Fruit fly (Drosophila melanogaster) whole organism, embryonic: Measurements from ENCODE around the gene Jhbp16.
A peak's percentile ranks its signal among the peaks of the same experiment; 100 is the strongest.

ENCODE experiments used
- Asciz ChIP-seq: fragments of 200-800 bp; sonication (Bioruptor generic); optimal IDR thresholded peaks from 2 replicates; lab custom pipeline; 2017; ENCODE audit warnings: missing biosample characterization, mild to moderate bottlenecking, missing genetic modification characterization, missing genetic modification reagents
- Awh ChIP-seq: fragments of 200-800 bp; sonication (Bioruptor generic); IDR thresholded peaks from 2 replicates; pipeline ENCODE4, ENCODE4 v1.3.6; 2022; ENCODE audit warnings: missing biosample characterization, missing genetic modification characterization
- Bgb ChIP-seq: fragments of 200-800 bp; sonication (Bioruptor generic); IDR thresholded peaks from 2 replicates; pipeline ENCODE4 v1.3.6; 2022; ENCODE audit warnings: missing biosample characterization, missing genetic modification characterization; ENCODE audit not compliant: partially characterized antibody
- CG10321 ChIP-seq: fragments of 200-800 bp; sonication (Bioruptor generic); IDR thresholded peaks from 2 replicates; pipeline ENCODE4 v1.3.6; 2022; ENCODE audit warnings: missing biosample characterization, missing genetic modification characterization
- CG11504 ChIP-seq: fragments of 200-800 bp; sonication (Bioruptor generic); optimal IDR thresholded peaks from 3 replicates; lab custom pipeline; 2019; ENCODE audit warnings: missing biosample characterization, mild to moderate bottlenecking, missing genetic modification characterization, moderate library complexity
- CG14965 ChIP-seq: fragments of 200-800 bp; sonication (Bioruptor generic); optimal IDR thresholded peaks from 2 replicates; lab custom pipeline; 2016; ENCODE audit warnings: missing biosample characterization, missing genetic modification characterization, borderline replicate concordance
- CG15073 ChIP-seq: fragments of 200-800 bp; sonication (Bioruptor generic); optimal IDR thresholded peaks from 2 replicates; lab custom pipeline; 2016; ENCODE audit warnings: missing biosample characterization, missing genetic modification characterization
- CG17186 ChIP-seq: fragments of 200-800 bp; sonication (Bioruptor generic); optimal IDR thresholded peaks from 3 replicates; lab custom pipeline; 2017; ENCODE audit warnings: missing biosample characterization, missing genetic modification reagents, missing genetic modification characterization
- CG17361 ChIP-seq: fragments of 200-800 bp; sonication (Bioruptor generic); IDR thresholded peaks from 3 replicates; pipeline ENCODE4 v1.3.6; 2022; ENCODE audit warnings: missing biosample characterization, missing genetic modification characterization
- CG1792 ChIP-seq: fragments of 200-800 bp; sonication (Bioruptor generic); optimal IDR thresholded peaks from 2 replicates; lab custom pipeline; 2016; ENCODE audit warnings: missing biosample characterization, missing genetic modification characterization
- CG18011 ChIP-seq: fragments of 200-800 bp; sonication (Bioruptor generic); optimal IDR thresholded peaks from 2 replicates; lab custom pipeline; 2017; ENCODE audit warnings: missing biosample characterization, missing genetic modification characterization, mild to moderate bottlenecking, moderate library complexity, missing genotype
- CG2202 ChIP-seq: fragments of 200-800 bp; sonication (Bioruptor generic); optimal IDR thresholded peaks from 2 replicates; lab custom pipeline; 2018; ENCODE audit warnings: missing biosample characterization, mild to moderate bottlenecking, missing genetic modification characterization
- CG2889 ChIP-seq: fragments of 200-800 bp; sonication (Bioruptor generic); IDR thresholded peaks from 3 replicates; pipeline ENCODE4 v1.3.6; 2022; ENCODE audit warnings: missing biosample characterization, missing genetic modification characterization
- CG30403 ChIP-seq: fragments of 200-800 bp; sonication (Bioruptor generic); optimal IDR thresholded peaks from 3 replicates; lab custom pipeline; 2016; ENCODE audit warnings: missing biosample characterization, missing genetic modification characterization
- CG33213 ChIP-seq: fragments of 200-800 bp; sonication (Bioruptor generic); optimal IDR thresholded peaks from 3 replicates; lab custom pipeline; 2016; ENCODE audit warnings: missing biosample characterization, missing genetic modification characterization
- CG3407 ChIP-seq: fragments of 200-800 bp; sonication (Bioruptor generic); optimal IDR thresholded peaks from 2 replicates; lab custom pipeline; 2018; ENCODE audit warnings: missing biosample characterization, mild to moderate bottlenecking, missing genetic modification characterization
- CG34224 ChIP-seq: fragments of 200-800 bp; sonication (Bioruptor generic); IDR thresholded peaks from 3 replicates; pipeline ENCODE4 v1.3.6; 2022; ENCODE audit warnings: missing biosample characterization, missing genetic modification characterization; ENCODE audit not compliant: partially characterized antibody
- CG34376 ChIP-seq: fragments of 200-800 bp; sonication (Bioruptor generic); optimal IDR thresholded peaks from 2 replicates; lab custom pipeline; 2018; ENCODE audit warnings: missing biosample characterization, mild to moderate bottlenecking, missing genetic modification characterization
- CG3726 ChIP-seq: fragments of 200-800 bp; sonication (Bioruptor generic); IDR thresholded peaks from 3 replicates; pipeline ENCODE4, ENCODE4 v1.3.6; 2022; ENCODE audit warnings: missing biosample characterization, missing genetic modification characterization
- CG3995 ChIP-seq: fragments of 200-800 bp; sonication (Bioruptor generic); optimal IDR thresholded peaks from 3 replicates; lab custom pipeline; 2016; ENCODE audit warnings: missing biosample characterization, missing genetic modification characterization
- CG6654 ChIP-seq: fragments of 200-800 bp; sonication (Bioruptor generic); optimal IDR thresholded peaks from 2 replicates; lab custom pipeline; 2017; ENCODE audit warnings: missing biosample characterization, mild to moderate bottlenecking, missing genetic modification characterization
- CG7786 ChIP-seq: fragments of 200-800 bp; sonication (Bioruptor generic); optimal IDR thresholded peaks from 2 replicates; lab custom pipeline; 2016; ENCODE audit warnings: missing biosample characterization, missing genetic modification characterization
- CoRest ChIP-seq: fragments of 200-800 bp; sonication (Bioruptor generic); optimal IDR thresholded peaks from 3 replicates; lab custom pipeline; 2018; ENCODE audit warnings: missing biosample characterization, mild to moderate bottlenecking, missing genetic modification characterization, moderate library complexity
- CrebB ChIP-seq: fragments of 200-800 bp; sonication (Bioruptor generic); optimal IDR thresholded peaks from 3 replicates; lab custom pipeline; 2018; ENCODE audit warnings: missing biosample characterization, mild to moderate bottlenecking, missing genetic modification characterization
- Dek ChIP-seq: fragments of 200-800 bp; sonication (Bioruptor generic); optimal IDR thresholded peaks from 3 replicates; lab custom pipeline; 2019; ENCODE audit warnings: missing biosample characterization, mild to moderate bottlenecking, missing genetic modification characterization, moderate library complexity
- Doc2 ChIP-seq: fragments of 200-800 bp; sonication (Bioruptor generic); IDR thresholded peaks from 2 replicates; pipeline ENCODE4 v1.3.6; 2022; ENCODE audit warnings: missing biosample characterization, missing genetic modification characterization
- Drgx ChIP-seq: fragments of 200-800 bp; sonication (Bioruptor generic); IDR thresholded peaks from 2 replicates; pipeline ENCODE4 v1.3.6; 2022; ENCODE audit warnings: missing biosample characterization, missing genetic modification characterization
- Hr39 ChIP-seq: fragments of >200 bp; optimal IDR thresholded peaks from 2 replicates; lab custom pipeline; 2017
- MESR4 ChIP-seq: fragments of 200-800 bp; sonication (Bioruptor generic); optimal IDR thresholded peaks from 2 replicates; lab custom pipeline; 2018; ENCODE audit warnings: missing biosample characterization, mild to moderate bottlenecking, missing genetic modification characterization, moderate library complexity
- Med ChIP-seq: fragments of 200-800 bp; sonication (Bioruptor generic); peaks from one replicate; lab custom pipeline; 2016; ENCODE audit warnings: missing biosample characterization, missing genetic modification characterization, mild to moderate bottlenecking, inconsistent platforms, moderate library complexity
- Meics ChIP-seq: fragments of 200-800 bp; sonication (Bioruptor generic); optimal IDR thresholded peaks from 2 replicates; lab custom pipeline; 2017; ENCODE audit warnings: missing biosample characterization, mild to moderate bottlenecking, missing genetic modification characterization
- Neu2 ChIP-seq: fragments of 200-800 bp; sonication (Bioruptor generic); optimal IDR thresholded peaks from 3 replicates; lab custom pipeline; 2016; ENCODE audit warnings: missing biosample characterization, missing genetic modification characterization, borderline replicate concordance
- Oli ChIP-seq: fragments of 200-800 bp; sonication (Bioruptor generic); optimal IDR thresholded peaks from 2 replicates; lab custom pipeline; 2018; ENCODE audit warnings: missing biosample characterization, mild to moderate bottlenecking, missing genetic modification characterization, moderate library complexity
- PHDP ChIP-seq: fragments of 200-800 bp; sonication (Bioruptor generic); optimal IDR thresholded peaks from 3 replicates; lab custom pipeline; 2018; ENCODE audit warnings: missing biosample characterization, mild to moderate bottlenecking, missing genetic modification characterization, moderate library complexity
- Xrp1 ChIP-seq: fragments of 200-800 bp; sonication (Bioruptor generic); IDR thresholded peaks from 2 replicates; pipeline ENCODE4 v1.3.6; 2022; ENCODE audit warnings: missing biosample characterization, missing genetic modification characterization
- bcd ChIP-seq: fragments of 200-800 bp; sonication (Bioruptor generic); optimal IDR thresholded peaks from 2 replicates; lab custom pipeline; 2017; ENCODE audit warnings: missing biosample characterization, mild to moderate bottlenecking, missing genetic modification characterization
- cwo ChIP-seq: fragments of 200-800 bp; sonication (Bioruptor generic); optimal IDR thresholded peaks from 3 replicates; lab custom pipeline; 2017; ENCODE audit warnings: missing biosample characterization, missing genetic modification characterization, mild to moderate bottlenecking, moderate library complexity, missing genetic modification reagents
- dpn ChIP-seq, 2 experiments: fragments of 200-800 bp; sonication (Bioruptor generic); optimal IDR thresholded peaks; 3 replicates each; lab custom pipeline; 2016; ENCODE audit warnings: missing biosample characterization in 2 of 2, missing genetic modification characterization in 2 of 2
- h ChIP-seq: fragments of >200 bp; optimal IDR thresholded peaks from 2 replicates; lab custom pipeline; 2017
- hb ChIP-seq: fragments of 200-800 bp; sonication (Bioruptor generic); IDR thresholded peaks from 3 replicates; pipeline ENCODE4 v1.3.6; 2022; ENCODE audit warnings: missing biosample characterization, missing genetic modification characterization; ENCODE audit not compliant: partially characterized antibody
- kay ChIP-seq: fragments of 200-800 bp; sonication (Bioruptor generic); optimal IDR thresholded peaks from 2 replicates; lab custom pipeline; 2016; ENCODE audit warnings: missing biosample characterization, missing genetic modification characterization
- luna ChIP-seq: fragments of 200-800 bp; sonication (Bioruptor generic); optimal IDR thresholded peaks from 2 replicates; lab custom pipeline; 2016; ENCODE audit warnings: missing biosample characterization, missing genetic modification characterization
- mirr ChIP-seq: fragments of 200-800 bp; sonication (Bioruptor generic); optimal IDR thresholded peaks from 3 replicates; lab custom pipeline; 2018; ENCODE audit warnings: missing biosample characterization, mild to moderate bottlenecking, missing genetic modification characterization
- pan ChIP-seq, 4 experiments: fragments of >200 bp in 3 of 4; fragments of 200-800 bp in 1 of 4; sonication (Bioruptor generic) in 1 of 4; optimal IDR thresholded peaks in 3 of 4; IDR thresholded peaks in 1 of 4; 2 replicates each; pipeline versions ENCODE4 v1.3.6 to Lab custom; 2017 to 2022; ENCODE audit warnings: missing biosample characterization in 2 of 4, missing genetic modification characterization in 2 of 4, mixed read lengths in 1 of 4
- phol ChIP-seq: fragments of 200-800 bp; sonication (Bioruptor generic); optimal IDR thresholded peaks from 3 replicates; lab custom pipeline; 2018; ENCODE audit warnings: missing biosample characterization, mild to moderate bottlenecking, missing genetic modification characterization, moderate library complexity
- prd ChIP-seq, 3 experiments: fragments of >200 bp in 2 of 3; fragments of 200-800 bp in 1 of 3; sonication (Bioruptor generic) in 1 of 3; optimal IDR thresholded peaks in 2 of 3; IDR thresholded peaks in 1 of 3; 2 replicates in 2 of 3; 3 replicates in 1 of 3; pipeline versions ENCODE4 v1.3.6 to Lab custom; 2017 to 2022; ENCODE audit warnings: missing biosample characterization in 1 of 3, missing genetic modification characterization in 1 of 3
- sens ChIP-seq: fragments of 200-800 bp; sonication (Bioruptor generic); peaks from one replicate; lab custom pipeline; 2016; ENCODE audit warnings: missing biosample characterization, missing genetic modification characterization
- sima ChIP-seq: fragments of 200-800 bp; sonication (Bioruptor generic); optimal IDR thresholded peaks from 2 replicates; lab custom pipeline; 2016; ENCODE audit warnings: missing biosample characterization, missing genetic modification characterization
- sna ChIP-seq: fragments of 200-800 bp; sonication (Bioruptor generic); IDR thresholded peaks from 2 replicates; pipeline ENCODE4 v1.3.6; 2022; ENCODE audit warnings: missing biosample characterization, missing genetic modification characterization; ENCODE audit not compliant: partially characterized antibody
- zen ChIP-seq: fragments of 200-800 bp; sonication (Bioruptor generic); optimal IDR thresholded peaks from 3 replicates; lab custom pipeline; 2018; ENCODE audit warnings: missing biosample characterization, mild to moderate bottlenecking, missing genetic modification characterization, moderate library complexity

The Jhbp16 gene

DNA sequence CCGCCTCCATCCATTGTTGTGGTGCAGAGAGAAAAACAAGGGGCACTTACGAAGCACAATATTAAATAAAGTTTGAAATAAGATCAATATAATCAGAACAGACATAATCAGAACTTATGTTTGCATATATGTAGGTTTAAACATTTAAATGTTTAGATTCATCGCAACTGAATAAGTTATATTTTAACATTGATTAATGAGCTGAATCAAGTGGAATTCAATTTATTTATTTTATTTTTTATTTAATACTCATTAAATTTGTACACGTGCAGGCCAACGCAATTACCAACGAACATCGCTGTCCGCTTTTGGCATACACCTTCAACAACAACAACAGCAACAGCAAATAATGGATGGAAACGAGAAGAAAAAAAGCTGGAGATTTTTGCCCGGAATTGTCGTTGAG, 34.7 kb downstream of the Jhbp16 start (continued):
- TF ChIP-seq CG33213 (no peak), CrebB (no peak), phol (peak; percentile 54), Asciz (GFP tag; lab: Kevin White, UChicago) (peak; percentile 42), CG2889 (GFP tag; lab: Robert Waterston, UW) (no peak), Oli (tag; lab: Kevin White, UChicago) (peak; percentile 55), mirr (GFP tag; lab: Kevin White, UChicago) (no peak), CG17361 (GFP tag; lab: Robert Waterston, UW) (peak; percentile 49; the same call in 1 of the 3 replicates), CG11504 (peak; percentile 77), hb (GFP tag; lab: Robert Waterston, UW) (no peak), CG3726 (GFP tag; lab: Robert Waterston, UW) (no peak), CG1792 (GFP tag; lab: Kevin White, UChicago) (no peak), sna (no peak), zen (no peak), CG3995 (GFP tag; lab: Kevin White, UChicago) (no peak), sens (GFP tag; lab: Kevin White, UChicago) (peak; percentile 33), CG34224 (GFP tag; lab: Robert Waterston, UW) (no peak), kay (GFP tag; lab: Kevin White, UChicago) (no peak), Hr39 (lab: Kevin White, UChicago) (no peak), Doc2 (GFP tag; lab: Robert Waterston, UW) (no peak), CG18011 (no peak), CG34376 (GFP tag; lab: Kevin White, UChicago) (no peak), Neu2 (GFP tag; lab: Kevin White, UChicago) (no peak), CG30403 (GFP tag; lab: Kevin White, UChicago) (peak; percentile 39), PHDP (peak; percentile 37), Med (GFP tag; lab: Kevin White, UChicago) (peak; percentile 71), Awh (GFP tag; lab: Robert Waterston, UW) (0 out of 2 replicates have a peak, but pooled peaks have one; percentile 13), CG2202 (tag; lab: Kevin White, UChicago) (no peak), pan (optimal IDR thresholded peaks at IDR 0.05; lab: Kevin White, UChicago) (no peak), pan (GFP tag; optimal IDR thresholded peaks at IDR 0.05 in 1 of 2, IDR thresholded peaks at IDR 0.05 in 1 of 2) (no peak), CG10321 (GFP tag; lab: Robert Waterston, UW) (no peak), sima (GFP tag; lab: Kevin White, UChicago) (no peak), CG6654 (GFP tag; lab: Kevin White, UChicago) (peak; percentile 10), CoRest (peak; percentile 59), CG14965 (GFP tag; lab: Kevin White, UChicago) (no peak), cwo (GFP tag; lab: Kevin White, UChicago) (peak; percentile 7), Xrp1 (GFP tag; lab: Robert Waterston, UW) (no peak), MESR4 (GFP tag; lab: Kevin White, UChicago) (no peak), Meics (GFP tag; lab: Kevin White, UChicago) (peak; percentile 23), dpn (GFP tag; optimal IDR thresholded peaks at IDR 0.05; lab: Kevin White, UChicago) (peak in 1 of 2 experiments; percentile 16), h (no peak), prd (optimal IDR thresholded peaks at IDR 0.05; lab: Kevin White, UChicago) (no peak), prd (GFP tag; IDR thresholded peaks at IDR 0.05; lab: Robert Waterston, UW) (peak; percentile 25; the same call in 1 of the 3 replicates), Dek (tag; lab: Kevin White, UChicago) (peak; percentile 14), CG7786 (GFP tag; lab: Kevin White, UChicago) (no peak), CG15073 (GFP tag; lab: Kevin White, UChicago) (no peak), CG17186 (GFP tag; lab: Kevin White, UChicago) (no peak), Bgb (no peak), CG3407 (GFP tag; lab: Kevin White, UChicago) (no peak), Drgx (GFP tag; lab: Robert Waterston, UW) (peak; percentile 56; the same call in 1 of the 2 replicates), bcd (peak; percentile 15), luna (GFP tag; lab: Kevin White, UChicago) (no peak)
